Worm (Caenorhabditis elegans) whole organism, L1 larva: ENCODE results near the gene F59B10.5.

ENCODE experiments used
- snpc-4 ChIP-seq: fragments of 150-350 bp; optimal IDR thresholded peaks from 2 replicates; lab custom pipeline; 2014; ENCODE audit warnings: missing biosample characterization, missing genetic modification characterization
- unc-130 ChIP-seq: fragments of 150-350 bp; optimal IDR thresholded peaks from 2 replicates; lab custom pipeline; 2017; ENCODE audit warnings: missing biosample characterization, missing genetic modification characterization, inconsistent platforms
- zip-4 ChIP-seq: fragments of 200-800 bp; sonication (Bioruptor generic); optimal IDR thresholded peaks from 2 replicates; lab custom pipeline; 2018; ENCODE audit warnings: mild to moderate bottlenecking, missing genetic modification characterization, moderate library complexity, missing compliant biosample characterization

- TF ChIP-seq zip-4, result no peak
- TF ChIP-seq unc-130 (tag; lab: Kevin White, UChicago), result no peak
- TF ChIP-seq snpc-4 (tag; lab: Kevin White, UChicago), result no peak
Measured at ce11 chrII:10507906-10508305, 15.6 kb downstream of the F59B10.5 start.
